Fruit fly (Drosophila melanogaster) whole organism, embryonic: Measurements from ENCODE around the gene swa.
A peak's percentile ranks its signal among the peaks of the same experiment; 100 is the strongest.

Experiments
- Adf1 ChIP-seq: fragments of 200-800 bp; sonication (Bioruptor generic); IDR thresholded peaks from 2 replicates; pipeline ENCODE4 v1.3.6; 2022; ENCODE audit warnings: missing biosample characterization, missing genetic modification characterization
- Mrtf ChIP-seq: fragments of 200-800 bp; sonication (Bioruptor generic); IDR thresholded peaks from 3 replicates; pipeline ENCODE4 v1.3.6; 2022; ENCODE audit warnings: missing biosample characterization, missing genetic modification characterization
- bab2 ChIP-seq: fragments of 200-800 bp; sonication (Bioruptor generic); optimal IDR thresholded peaks from 2 replicates; lab custom pipeline; 2016; ENCODE audit warnings: missing biosample characterization, missing genetic modification characterization
- bcd ChIP-seq: fragments of 200-800 bp; sonication (Bioruptor generic); optimal IDR thresholded peaks from 2 replicates; lab custom pipeline; 2017; ENCODE audit warnings: missing biosample characterization, mild to moderate bottlenecking, missing genetic modification characterization
- odd ChIP-seq: fragments of 200-800 bp; sonication (Bioruptor generic); optimal IDR thresholded peaks from 2 replicates; lab custom pipeline; 2017; ENCODE audit warnings: missing biosample characterization, mild to moderate bottlenecking, missing genetic modification characterization
- pzg ChIP-seq: fragments of 200-800 bp; sonication (Bioruptor generic); optimal IDR thresholded peaks from 3 replicates; lab custom pipeline; 2018; ENCODE audit warnings: missing biosample characterization, mild to moderate bottlenecking, missing genetic modification characterization, moderate library complexity

DNA sequence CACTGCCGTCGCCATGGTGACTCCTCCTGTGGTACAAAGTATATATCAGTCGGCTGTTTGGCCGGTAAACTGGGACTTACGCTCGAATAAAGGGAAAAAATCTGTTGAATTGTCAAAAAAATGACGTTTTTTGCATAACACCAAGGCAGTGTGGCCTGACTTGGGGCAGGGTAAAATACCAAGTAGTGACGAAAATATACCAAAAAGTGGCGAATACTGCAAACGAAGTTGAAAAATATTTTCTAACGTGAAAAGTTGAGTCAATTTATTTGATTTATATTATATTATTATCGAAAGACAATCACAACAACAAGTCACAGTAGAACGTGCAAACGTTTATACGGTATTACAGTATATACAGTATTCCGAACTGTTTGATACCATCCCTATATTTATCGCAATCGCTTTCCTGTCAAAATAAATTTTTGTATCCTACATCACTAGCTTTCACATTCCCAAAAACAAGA is 15.3 kb downstream of the swa start, which contains the start of the genes ND-B16.6 and kdn:
- TF ChIP-seq Mrtf (GFP tag; lab: Robert Waterston, UW) (no peak), odd (GFP tag; lab: Kevin White, UChicago) (no peak), pzg (GFP tag; lab: Kevin White, UChicago) (peak; percentile 53), bcd (no peak), bab2 (GFP tag; lab: Kevin White, UChicago) (no peak), Adf1 (no peak)
